Worm (Caenorhabditis elegans) whole organism, early embryonic: ENCODE measurements around the gene tag-266.

Experiments used
- B0310.2 ChIP-seq: sonication (generic microtip); optimal IDR thresholded peaks from 2 replicates; lab custom pipeline; 2016; ENCODE audit warnings: mild to moderate bottlenecking, missing genetic modification characterization, missing compliant biosample characterization
- F13C5.2 ChIP-seq: sonication (generic microtip); optimal IDR thresholded peaks from 2 replicates; lab custom pipeline; 2017; ENCODE audit warnings: mild to moderate bottlenecking, missing genetic modification characterization, inconsistent platforms, missing compliant biosample characterization
- aly-1 ChIP-seq: sonication (generic microtip); optimal IDR thresholded peaks from 2 replicates; lab custom pipeline; 2016; ENCODE audit warnings: missing genetic modification characterization, missing compliant biosample characterization
- ama-1 ChIP-seq: fragments of 150-350 bp; optimal IDR thresholded peaks from 2 replicates; lab custom pipeline; 2014
- ceh-13 ChIP-seq: fragments of 200-800 bp; sonication (Bioruptor generic); optimal IDR thresholded peaks from 2 replicates; lab custom pipeline; 2018; ENCODE audit warnings: mild to moderate bottlenecking, missing genetic modification characterization, missing compliant biosample characterization
- ceh-36 ChIP-seq: sonication (generic microtip); optimal IDR thresholded peaks from 2 replicates; lab custom pipeline; 2016; ENCODE audit warnings: missing genetic modification characterization, inconsistent platforms, missing compliant biosample characterization
- ets-7 ChIP-seq: sonication (generic microtip); optimal IDR thresholded peaks from 2 replicates; lab custom pipeline; 2016; ENCODE audit warnings: missing genotype, missing genetic modification characterization, missing compliant biosample characterization
- flt-1 ChIP-seq: fragments of 200-800 bp; sonication (Bioruptor generic); IDR thresholded peaks from 2 replicates; pipeline ENCODE4 v1.3.6; 2022; ENCODE audit warnings: missing genetic modification characterization, missing compliant biosample characterization
- hmbx-1 ChIP-seq: sonication (generic microtip); optimal IDR thresholded peaks from 2 replicates; lab custom pipeline; 2016; ENCODE audit warnings: mild to moderate bottlenecking, missing genetic modification characterization, missing compliant biosample characterization
- hmg-4 ChIP-seq: fragments of 200-800 bp; sonication (Bioruptor generic); optimal IDR thresholded peaks from 2 replicates; lab custom pipeline; 2018; ENCODE audit warnings: mild to moderate bottlenecking, missing genetic modification characterization, missing compliant biosample characterization
- hnd-1 ChIP-seq: sonication (generic microtip); optimal IDR thresholded peaks from 2 replicates; lab custom pipeline; 2016; ENCODE audit warnings: missing genetic modification characterization, missing compliant biosample characterization
- pes-1 ChIP-seq: fragments of 200-800 bp; sonication (Bioruptor generic); IDR thresholded peaks from 2 replicates; pipeline ENCODE4 v1.3.6; 2022; ENCODE audit warnings: missing genetic modification reagents, missing genetic modification characterization, missing compliant biosample characterization
- scrt-1 ChIP-seq: fragments of 200-800 bp; sonication (Bioruptor generic); IDR thresholded peaks from 2 replicates; pipeline ENCODE4 v1.3.6; 2022; ENCODE audit warnings: missing genetic modification characterization, missing compliant biosample characterization
- sea-1 ChIP-seq: fragments of 200-800 bp; sonication (Bioruptor generic); conservative IDR thresholded peaks from 2 replicates; pipeline ENCODE4 v1.3.6; 2022; ENCODE audit warnings: missing genetic modification characterization, missing compliant biosample characterization
- tbx-11 ChIP-seq: fragments of 200-800 bp; sonication (Bioruptor generic); IDR thresholded peaks from 2 replicates; pipeline ENCODE4 v1.3.6; 2022; ENCODE audit warnings: missing genetic modification characterization, missing compliant biosample characterization
- tbx-37 ChIP-seq: fragments of 200-800 bp; sonication (Bioruptor generic); conservative IDR thresholded peaks from 2 replicates; pipeline ENCODE4 v1.3.6; 2022; ENCODE audit warnings: missing genetic modification reagents, missing genetic modification characterization, missing compliant biosample characterization
- tra-4 ChIP-seq: sonication (generic microtip); optimal IDR thresholded peaks from 2 replicates; lab custom pipeline; 2017; ENCODE audit warnings: missing genetic modification characterization, missing compliant biosample characterization

Gene tag-266

ce11 chrIII:649935-650334 is 9.9 kb upstream of the tag-266 start:
- no peak for TF ChIP-seq ceh-13 (GFP tag; lab: Kevin White, UChicago)
- TF ChIP-seq tbx-11 (GFP tag; lab: Robert Waterston, UW) = no peak
- TF ChIP-seq flt-1 (GFP tag; lab: Robert Waterston, UW) = no peak
- no peak for TF ChIP-seq B0310.2 (tag; lab: Kevin White, UChicago)
- no peak for TF ChIP-seq hmg-4
- no peak for TF ChIP-seq hnd-1 (tag; lab: Kevin White, UChicago)
- TF ChIP-seq ceh-36 = no peak
- no peak for TF ChIP-seq ama-1 (lab: Kevin White, UChicago)
- TF ChIP-seq hmbx-1 (tag; lab: Kevin White, UChicago) = no peak
- TF ChIP-seq F13C5.2 (tag; lab: Kevin White, UChicago) = no peak
- TF ChIP-seq sea-1 (GFP tag; lab: Robert Waterston, UW) = no peak
- TF ChIP-seq ets-7 (tag; lab: Kevin White, UChicago) = no peak
- no peak for TF ChIP-seq tbx-37 (GFP tag; lab: Robert Waterston, UW)
- no peak for TF ChIP-seq scrt-1 (GFP tag; lab: Robert Waterston, UW)
- TF ChIP-seq pes-1 (GFP tag; lab: Robert Waterston, UW) = no peak
- TF ChIP-seq aly-1 (tag; lab: Kevin White, UChicago) = no peak
- no peak for TF ChIP-seq tra-4 (tag; lab: Kevin White, UChicago)

- no peak for TF ChIP-seq tra-4 (tag; lab: Kevin White, UChicago)
- no peak for TF ChIP-seq B0310.2 (tag; lab: Kevin White, UChicago)
- no peak for TF ChIP-seq ama-1 (lab: Kevin White, UChicago)
- no peak for TF ChIP-seq ceh-13 (GFP tag; lab: Kevin White, UChicago)
- TF ChIP-seq sea-1 (GFP tag; lab: Robert Waterston, UW) = no peak
- no peak for TF ChIP-seq ets-7 (tag; lab: Kevin White, UChicago)
- no peak for TF ChIP-seq ceh-36
- no peak for TF ChIP-seq scrt-1 (GFP tag; lab: Robert Waterston, UW)
- no peak for TF ChIP-seq pes-1 (GFP tag; lab: Robert Waterston, UW)
- TF ChIP-seq hmg-4 = no peak
- no peak for TF ChIP-seq hmbx-1 (tag; lab: Kevin White, UChicago)
- TF ChIP-seq aly-1 (tag; lab: Kevin White, UChicago) = no peak
- TF ChIP-seq hnd-1 (tag; lab: Kevin White, UChicago) = no peak
Observed at ce11 chrIII:647248-647647, 7.2 kb upstream of the tag-266 start.

- TF ChIP-seq sea-1 (GFP tag; lab: Robert Waterston, UW) (no peak), aly-1 (tag; lab: Kevin White, UChicago) (no peak), tbx-37 (GFP tag; lab: Robert Waterston, UW) (no peak), F13C5.2 (tag; lab: Kevin White, UChicago) (no peak), hnd-1 (tag; lab: Kevin White, UChicago) (no peak), flt-1 (GFP tag; lab: Robert Waterston, UW) (no peak), B0310.2 (tag; lab: Kevin White, UChicago) (no peak), hmg-4 (no peak), ets-7 (tag; lab: Kevin White, UChicago) (no peak), ama-1 (lab: Kevin White, UChicago) (no peak), tbx-11 (GFP tag; lab: Robert Waterston, UW) (no peak), pes-1 (GFP tag; lab: Robert Waterston, UW) (no peak), ceh-36 (no peak), hmbx-1 (tag; lab: Kevin White, UChicago) (no peak)
Observed at ce11 chrIII:646454-646853, 6.4 kb upstream of the tag-266 start, which contains the start of gene orai-1. Gene orai-1, plus strand, starts transcription at chrIII:646754.

ce11 chrIII:644660-645059 is 4.6 kb upstream of the tag-266 start:
- no peak for TF ChIP-seq hmbx-1 (tag; lab: Kevin White, UChicago)

ce11 chrIII:641759-642158 is 1.7 kb upstream of the tag-266 start, which contains the start of gene W06E11.1:
Gene W06E11.1, plus strand, starts transcription at chrIII:642059.
- TF ChIP-seq tbx-11 (GFP tag; lab: Robert Waterston, UW) (no peak), tbx-37 (GFP tag; lab: Robert Waterston, UW) (no peak), sea-1 (GFP tag; lab: Robert Waterston, UW) (no peak), hmg-4 (no peak), F13C5.2 (tag; lab: Kevin White, UChicago) (no peak)

- TF ChIP-seq tbx-37 (GFP tag; lab: Robert Waterston, UW) (no peak), F13C5.2 (tag; lab: Kevin White, UChicago) (no peak), hmg-4 (no peak), B0310.2 (tag; lab: Kevin White, UChicago) (no peak), ceh-36 (no peak), flt-1 (GFP tag; lab: Robert Waterston, UW) (no peak), ceh-13 (GFP tag; lab: Kevin White, UChicago) (no peak), hmbx-1 (tag; lab: Kevin White, UChicago) (no peak), tra-4 (tag; lab: Kevin White, UChicago) (no peak), sea-1 (GFP tag; lab: Robert Waterston, UW) (no peak), pes-1 (GFP tag; lab: Robert Waterston, UW) (no peak), ets-7 (tag; lab: Kevin White, UChicago) (no peak), ama-1 (lab: Kevin White, UChicago) (no peak), tbx-11 (GFP tag; lab: Robert Waterston, UW) (no peak), hnd-1 (tag; lab: Kevin White, UChicago) (no peak), scrt-1 (GFP tag; lab: Robert Waterston, UW) (no peak), aly-1 (tag; lab: Kevin White, UChicago) (no peak)
Observed at ce11 chrIII:638319-638718, 1.7 kb downstream of the tag-266 start, which contains the start of gene sbds-1. Gene sbds-1, minus strand, starts transcription at chrIII:638419.

ce11 chrIII:636067-636466 is 4.0 kb downstream of the tag-266 start, which contains the start of gene T19C3.7:
Gene T19C3.7, minus strand, starts transcription at chrIII:636167.
- TF ChIP-seq sea-1 (GFP tag; lab: Robert Waterston, UW) (no peak), ceh-13 (GFP tag; lab: Kevin White, UChicago) (no peak), hnd-1 (tag; lab: Kevin White, UChicago) (no peak), aly-1 (tag; lab: Kevin White, UChicago) (no peak), flt-1 (GFP tag; lab: Robert Waterston, UW) (no peak), scrt-1 (GFP tag; lab: Robert Waterston, UW) (no peak), F13C5.2 (tag; lab: Kevin White, UChicago) (no peak), hmbx-1 (tag; lab: Kevin White, UChicago) (no peak), tbx-37 (GFP tag; lab: Robert Waterston, UW) (no peak), B0310.2 (tag; lab: Kevin White, UChicago) (no peak), tra-4 (tag; lab: Kevin White, UChicago) (no peak), hmg-4 (no peak), ama-1 (lab: Kevin White, UChicago) (no peak), ceh-36 (no peak), tbx-11 (GFP tag; lab: Robert Waterston, UW) (no peak), pes-1 (GFP tag; lab: Robert Waterston, UW) (no peak)
